Worm (Caenorhabditis elegans) whole organism, L1 larva: ENCODE measurements around the gene C54C6.5.

Source experiments
- alr-1 ChIP-seq: fragments of 200-800 bp; sonication (Bioruptor generic); optimal IDR thresholded peaks from 2 replicates; lab custom pipeline; 2018; ENCODE audit warnings: borderline replicate concordance, mild to moderate bottlenecking, missing genetic modification characterization, missing compliant biosample characterization
- egl-27 ChIP-seq, 2 experiments: fragments of 150-350 bp in 1 of 2; sonication (generic microtip); optimal IDR thresholded peaks; 3 replicates each; lab custom pipeline; 2017 to 2018; ENCODE audit warnings: missing biosample characterization in 2 of 2, missing genetic modification characterization in 2 of 2, missing genetic modification reagents in 2 of 2
- fkh-10 ChIP-seq: sonication (generic microtip); optimal IDR thresholded peaks from 2 replicates; lab custom pipeline; 2017; ENCODE audit warnings: missing biosample characterization, missing genetic modification reagents, missing genetic modification characterization
- fos-1 ChIP-seq: fragments of 150-350 bp; optimal IDR thresholded peaks from 2 replicates; lab custom pipeline; 2014; ENCODE audit warnings: missing biosample characterization, missing genetic modification characterization
- lir-3 ChIP-seq: sonication (generic microtip); optimal IDR thresholded peaks from 2 replicates; lab custom pipeline; 2016; ENCODE audit warnings: mild to moderate bottlenecking, missing genetic modification characterization, moderate library complexity, missing compliant biosample characterization; ENCODE audit not compliant: poor library complexity
- lsy-2 ChIP-seq, 2 experiments: fragments of 150-350 bp; optimal IDR thresholded peaks; 2 replicates each; lab custom pipeline; 2014; ENCODE audit warnings: missing biosample characterization in 2 of 2, missing genetic modification characterization in 2 of 2
- nhr-28 ChIP-seq: fragments of 150-350 bp; optimal IDR thresholded peaks from 2 replicates; lab custom pipeline; 2014; ENCODE audit warnings: missing biosample characterization, missing genetic modification characterization
- nhr-77 ChIP-seq: fragments of 150-350 bp; optimal IDR thresholded peaks from 2 replicates; lab custom pipeline; 2014; ENCODE audit warnings: missing biosample characterization, missing genetic modification characterization
- rnt-1 ChIP-seq: sonication (generic microtip); optimal IDR thresholded peaks from 2 replicates; lab custom pipeline; 2016; ENCODE audit warnings: mild to moderate bottlenecking, missing genetic modification characterization, moderate library complexity, missing compliant biosample characterization
- tlp-1 ChIP-seq: fragments of 150-350 bp; optimal IDR thresholded peaks from 2 replicates; lab custom pipeline; 2014; ENCODE audit warnings: missing biosample characterization, missing genetic modification characterization
- unc-62 ChIP-seq: fragments of 150-350 bp; optimal IDR thresholded peaks from 2 replicates; lab custom pipeline; 2014; ENCODE audit warnings: missing biosample characterization, missing genetic modification reagents, missing genetic modification characterization
- zag-1 ChIP-seq: fragments of 150-350 bp; optimal IDR thresholded peaks from 2 replicates; lab custom pipeline; 2014; ENCODE audit warnings: missing biosample characterization, missing genetic modification characterization
- ztf-11 ChIP-seq, 2 experiments: sonication (generic microtip); optimal IDR thresholded peaks; 2 replicates each; lab custom pipeline; 2016 to 2017; ENCODE audit warnings: missing genetic modification characterization in 2 of 2, missing biosample characterization in 1 of 2, missing compliant biosample characterization in 1 of 2

ce11 chrIII:3550364-3550763, 714 bp upstream of the C54C6.5 start:
- TF ChIP-seq nhr-77 (tag; lab: Kevin White, UChicago) (no peak), alr-1 (tag; lab: Kevin White, UChicago) (no peak), ztf-11 (tag; optimal IDR thresholded peaks at IDR 0.05; lab: Kevin White, UChicago) (no peak), zag-1 (no peak), unc-62 (GFP tag; lab: Kevin White, UChicago) (no peak), tlp-1 (no peak), egl-27 (tag; optimal IDR thresholded peaks at IDR 0.05; lab: Kevin White, UChicago) (no peak), fkh-10 (GFP tag; lab: Kevin White, UChicago) (no peak), rnt-1 (no peak), fos-1 (tag; lab: Kevin White, UChicago) (no peak), nhr-28 (tag; lab: Kevin White, UChicago) (no peak), lsy-2 (tag; optimal IDR thresholded peaks at IDR 0.05; lab: Kevin White, UChicago) (no peak), lir-3 (no peak)
